Fruit fly (Drosophila melanogaster) Kc167 (cell line): Measurements from ENCODE around the gene CG7841.

Source experiments
- Myc ChIP-seq: fragments of >200 bp; optimal IDR thresholded peaks from 2 replicates; lab custom pipeline; 2017; ENCODE audit warnings: missing external identifiers
- Sin3A ChIP-seq: fragments of >200 bp; optimal IDR thresholded peaks from 2 replicates; lab custom pipeline; 2018; ENCODE audit warnings: missing external identifiers
- h ChIP-seq: fragments of >200 bp; optimal IDR thresholded peaks from 3 replicates; lab custom pipeline; 2018; ENCODE audit warnings: missing external identifiers

DNA sequence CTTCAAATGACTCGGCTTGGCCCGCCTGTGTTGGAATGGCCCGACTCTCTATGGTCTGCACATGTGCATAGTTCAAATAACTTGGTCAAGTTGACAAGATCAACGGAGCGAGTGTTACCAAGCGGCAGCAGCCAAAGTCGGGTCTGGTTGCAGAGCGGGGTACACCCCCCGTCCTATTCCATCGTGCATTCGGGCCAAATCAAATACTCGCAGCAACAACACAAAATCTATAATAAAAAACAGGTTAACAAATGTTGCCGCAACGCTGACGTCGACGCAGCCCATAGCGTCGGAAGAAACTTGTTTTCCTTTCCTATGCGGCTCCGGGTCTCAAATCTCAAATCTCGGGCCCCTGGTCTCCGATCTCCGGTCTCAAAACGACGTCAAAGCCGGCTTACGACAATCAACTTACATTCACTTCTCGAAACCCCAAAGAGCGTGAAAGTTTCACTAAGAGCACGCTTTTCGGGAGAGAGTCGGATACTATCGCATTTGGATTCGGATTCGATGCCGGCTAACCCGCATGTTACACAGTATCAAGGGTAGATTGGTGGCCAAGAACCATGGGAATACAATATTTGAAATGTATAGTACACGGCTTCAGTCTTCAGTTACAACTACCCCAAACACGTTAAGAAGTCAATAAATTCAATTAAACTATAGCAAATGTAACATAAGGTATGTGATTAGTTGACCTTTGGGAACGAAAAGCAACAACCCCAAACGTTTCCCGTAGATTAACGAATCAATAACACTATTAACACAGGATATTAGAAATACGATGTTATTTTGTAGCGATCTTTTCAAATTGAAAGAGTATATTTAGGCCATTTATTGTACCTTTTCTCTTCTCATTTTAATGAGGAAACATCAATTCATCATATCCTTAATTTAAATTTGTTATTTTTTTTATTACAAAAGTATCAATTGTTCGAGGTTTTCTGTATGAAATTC lies 26.5 kb upstream of the CG7841 start:
- TF ChIP-seq Myc (lab: Kevin White, UChicago), result no peak
- no peak for TF ChIP-seq h (lab: Kevin White, UChicago)
- TF ChIP-seq Sin3A (lab: Kevin White, UChicago), result no peak
